Worm (Caenorhabditis elegans): ENCODE data around the gene F58E6.6.

Gene F58E6.6

ce11 chrV:9786721-9787131, 33.9 kb upstream of the F58E6.6 start, which contains the start of gene F46B6.6:
Gene F46B6.6, minus strand, starts transcription at chrV:9786868.
- no peak for TF ChIP-seq nhr-11 (tag; optimal IDR thresholded peaks at IDR 0.05)
- TF ChIP-seq pros-1 (tag; optimal IDR thresholded peaks at IDR 0.05): no peak
- TF ChIP-seq elt-2 (tag; optimal IDR thresholded peaks at IDR 0.05): no peak
- TF ChIP-seq sox-4 (tag; optimal IDR thresholded peaks at IDR 0.05): no peak
- no peak for TF ChIP-seq ceh-2 (tag; optimal IDR thresholded peaks at IDR 0.05)
- no peak for TF ChIP-seq ref-2 (tag; optimal IDR thresholded peaks at IDR 0.05)
- no peak for TF ChIP-seq sox-2 (GFP tag; IDR thresholded peaks at IDR 0.05)
- TF ChIP-seq gmeb-2 (tag; optimal IDR thresholded peaks at IDR 0.05): no peak
- TF ChIP-seq che-1 (tag; optimal IDR thresholded peaks at IDR 0.05): no peak
- no peak for TF ChIP-seq K02D7.2 (tag; optimal IDR thresholded peaks at IDR 0.05)

- no peak for TF ChIP-seq ceh-31 (tag; optimal IDR thresholded peaks at IDR 0.05)
- no peak for TF ChIP-seq nhr-11 (tag; optimal IDR thresholded peaks at IDR 0.05)
Observed at ce11 chrV:9784215-9784614, 31.4 kb upstream of the F58E6.6 start.

- TF ChIP-seq unc-3 (GFP tag; conservative IDR thresholded peaks at IDR 0.05): no peak
- no peak for TF ChIP-seq unc-3 (tag; optimal IDR thresholded peaks at IDR 0.05)
- no peak for TF ChIP-seq che-1 (tag; optimal IDR thresholded peaks at IDR 0.05)
- no peak for TF ChIP-seq unc-42 (tag; optimal IDR thresholded peaks at IDR 0.05)
- TF ChIP-seq ceh-2 (tag; optimal IDR thresholded peaks at IDR 0.05): no peak
- TF ChIP-seq fkh-10 (GFP tag; optimal IDR thresholded peaks at IDR 0.05): no peak
- TF ChIP-seq zip-5 (tag; optimal IDR thresholded peaks at IDR 0.05): no peak
- no peak for TF ChIP-seq sox-2 (GFP tag; IDR thresholded peaks at IDR 0.05)
- no peak for TF ChIP-seq nhr-232 (tag; optimal IDR thresholded peaks at IDR 0.05)
- TF ChIP-seq ceh-19 (GFP tag; optimal IDR thresholded peaks at IDR 0.05): no peak
- no peak for TF ChIP-seq hlh-6 (tag; optimal IDR thresholded peaks at IDR 0.05)
- no peak for TF ChIP-seq ceh-34 (tag; optimal IDR thresholded peaks at IDR 0.05)
- TF ChIP-seq pat-9 (tag; optimal IDR thresholded peaks at IDR 0.05): no peak
- no peak for TF ChIP-seq unc-86 (tag; optimal IDR thresholded peaks at IDR 0.05)
- TF ChIP-seq sdc-2 (tag; optimal IDR thresholded peaks at IDR 0.05): no peak
- TF ChIP-seq syd-9 (tag; optimal IDR thresholded peaks at IDR 0.05): no peak
- no peak for TF ChIP-seq ceh-24 (tag; optimal IDR thresholded peaks at IDR 0.05)
- TF ChIP-seq odd-2 (tag; optimal IDR thresholded peaks at IDR 0.05): no peak
Observed at ce11 chrV:9782969-9783368, 30.2 kb upstream of the F58E6.6 start, which contains the start of gene F46B6.5. Gene F46B6.5, minus strand, starts transcription at chrV:9783069.

ce11 chrV:9782045-9782444, 29.2 kb upstream of the F58E6.6 start:
- no peak for TF ChIP-seq ceh-6 (GFP tag; optimal IDR thresholded peaks at IDR 0.05)
- no peak for TF ChIP-seq rnt-1 (tag; optimal IDR thresholded peaks at IDR 0.05)

- TF ChIP-seq sdc-2 (tag; optimal IDR thresholded peaks at IDR 0.05): no peak
Observed at ce11 chrV:9779418-9779817, 26.6 kb upstream of the F58E6.6 start, which contains the start of gene F46B6.4. Gene F46B6.4, minus strand, starts transcription at chrV:9779518.

- TF ChIP-seq ceh-34 (tag; optimal IDR thresholded peaks at IDR 0.05): no peak
- no peak for TF ChIP-seq pros-1 (tag; optimal IDR thresholded peaks at IDR 0.05)
- TF ChIP-seq K02D7.2 (tag; optimal IDR thresholded peaks at IDR 0.05): no peak
- TF ChIP-seq ceh-24 (tag; optimal IDR thresholded peaks at IDR 0.05): no peak
- no peak for TF ChIP-seq ref-2 (tag; optimal IDR thresholded peaks at IDR 0.05)
- TF ChIP-seq pha-4 (tag; optimal IDR thresholded peaks at IDR 0.05): no peak
- TF ChIP-seq unc-3 (GFP tag; conservative IDR thresholded peaks at IDR 0.05): no peak
- TF ChIP-seq unc-3 (tag; optimal IDR thresholded peaks at IDR 0.05): no peak
- TF ChIP-seq ama-1 (optimal IDR thresholded peaks at IDR 0.05): no peak
- TF ChIP-seq elt-2 (tag; optimal IDR thresholded peaks at IDR 0.05): no peak
- no peak for TF ChIP-seq sox-2 (GFP tag; IDR thresholded peaks at IDR 0.05)
- no peak for TF ChIP-seq mec-3 (tag; optimal IDR thresholded peaks at IDR 0.05; ENCODE audit: borderline replicate concordance)
Observed at ce11 chrV:9777645-9778044, 24.8 kb upstream of the F58E6.6 start, which contains the start of gene smg-4. Gene smg-4, minus strand, starts transcription at chrV:9777745.

Measured in whole organism, late embryonic.